Worm (Caenorhabditis elegans) whole organism, L4 larva: ENCODE measurements around the gene Y47D7A.13.

Source experiments
- R02D3.7 ChIP-seq: fragments of 150-350 bp; sonication (generic microtip); optimal IDR thresholded peaks from 3 replicates; lab custom pipeline; 2014; ENCODE audit warnings: missing biosample characterization, missing genetic modification characterization
- lin-38 ChIP-seq: fragments of 200-800 bp; sonication (Bioruptor generic); IDR thresholded peaks from 2 replicates; pipeline ENCODE4 v1.3.6; 2022; ENCODE audit warnings: missing genetic modification reagents, missing genetic modification characterization, missing compliant biosample characterization
- nhr-41 ChIP-seq: fragments of 200-800 bp; sonication (Bioruptor generic); IDR thresholded peaks from 2 replicates; pipeline ENCODE4 v1.3.6; 2022; ENCODE audit warnings: missing genetic modification reagents, missing genetic modification characterization, missing compliant biosample characterization
- skn-1 ChIP-seq: fragments of 150-350 bp; optimal IDR thresholded peaks from 2 replicates; lab custom pipeline; 2014; ENCODE audit warnings: missing biosample characterization, missing genetic modification characterization

DNA sequence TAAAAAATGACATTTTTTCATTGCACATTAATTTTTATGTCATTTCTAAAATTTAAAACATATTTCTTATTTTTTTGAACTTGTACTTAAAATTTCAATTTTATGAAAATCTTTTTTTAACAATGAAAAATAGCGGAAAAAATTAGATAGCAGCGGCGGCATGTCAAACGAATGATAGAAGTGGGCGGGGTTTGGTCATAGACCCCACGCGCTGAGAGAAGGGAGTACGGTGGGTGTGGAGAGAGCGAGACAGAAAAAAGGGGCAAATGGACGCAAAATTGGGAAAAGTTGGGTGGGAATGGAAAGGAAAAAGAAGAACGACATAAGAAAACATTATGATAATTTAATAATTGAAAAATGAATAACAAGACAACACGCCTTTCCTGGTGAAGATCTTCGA is 47.8 kb downstream of the Y47D7A.13 start:
- TF ChIP-seq R02D3.7 (tag; lab: Kevin White, UChicago) = no peak
- no peak for TF ChIP-seq skn-1 (tag; lab: Kevin White, UChicago)
- no peak for TF ChIP-seq lin-38
- no peak for TF ChIP-seq nhr-41
